Worm (Caenorhabditis elegans) whole organism, young adult: ENCODE measurements around the gene dao-4.
A peak's percentile ranks its signal among the peaks of the same experiment; 100 is the strongest.

ENCODE experiments used
- B0035.1 ChIP-seq: sonication (generic microtip); optimal IDR thresholded peaks from 2 replicates; lab custom pipeline; 2016; ENCODE audit warnings: missing genetic modification characterization, mild to moderate bottlenecking, missing compliant biosample characterization, missing genotype, missing genetic modification reagents
- C17E4.6 ChIP-seq: fragments of 200-800 bp; sonication (Bioruptor generic); IDR thresholded peaks from 2 replicates; pipeline ENCODE4 v1.3.6; 2022; ENCODE audit warnings: missing genetic modification reagents, missing genetic modification characterization, missing compliant biosample characterization
- F10E7.11 ChIP-seq: sonication (generic microtip); optimal IDR thresholded peaks from 2 replicates; lab custom pipeline; 2017; ENCODE audit warnings: mild to moderate bottlenecking, missing genetic modification characterization, moderate library complexity, missing compliant biosample characterization
- F39B2.1 ChIP-seq: fragments of 200-800 bp; sonication (Bioruptor generic); IDR thresholded peaks from 2 replicates; pipeline ENCODE4 v1.3.6; 2022; ENCODE audit warnings: missing genetic modification reagents, missing genetic modification characterization, missing compliant biosample characterization
- F57A8.1 ChIP-seq: fragments of 200-800 bp; sonication (Bioruptor generic); optimal IDR thresholded peaks from 2 replicates; lab custom pipeline; 2018; ENCODE audit warnings: mild to moderate bottlenecking, missing genetic modification characterization, moderate library complexity, missing compliant biosample characterization
- T26A5.8 ChIP-seq: sonication (generic microtip); optimal IDR thresholded peaks from 2 replicates; lab custom pipeline; 2016; ENCODE audit warnings: missing genetic modification characterization, missing compliant biosample characterization
- Y53G8AR.9 ChIP-seq: fragments of 200-800 bp; sonication (Bioruptor generic); conservative IDR thresholded peaks from 2 replicates; pipeline ENCODE4 v1.3.6; 2022; ENCODE audit warnings: missing genetic modification reagents, missing genetic modification characterization, missing compliant biosample characterization
- Y56A3A.18 ChIP-seq: fragments of 200-800 bp; sonication (Bioruptor generic); IDR thresholded peaks from 2 replicates; pipeline ENCODE4 v1.3.6; 2022; ENCODE audit warnings: missing genetic modification reagents, missing genetic modification characterization, missing compliant biosample characterization
- Y79H2A.3 ChIP-seq: fragments of 200-800 bp; sonication (Bioruptor generic); conservative IDR thresholded peaks from 2 replicates; pipeline ENCODE4 v1.3.6; 2022; ENCODE audit warnings: missing genetic modification reagents, missing genetic modification characterization, missing compliant biosample characterization
- akir-1 ChIP-seq: fragments of 200-800 bp; sonication (Bioruptor generic); optimal IDR thresholded peaks from 2 replicates; lab custom pipeline; 2018; ENCODE audit warnings: mild to moderate bottlenecking, missing genetic modification characterization, moderate library complexity, missing compliant biosample characterization
- aptf-3 ChIP-seq: fragments of 200-800 bp; sonication (Bioruptor generic); IDR thresholded peaks from 2 replicates; pipeline ENCODE4 v1.3.6; 2022; ENCODE audit warnings: missing genetic modification characterization, missing compliant biosample characterization
- atf-7 ChIP-seq: sonication (generic microtip); optimal IDR thresholded peaks from 2 replicates; lab custom pipeline; 2017; ENCODE audit warnings: mild to moderate bottlenecking, missing genetic modification characterization, missing compliant biosample characterization
- attf-6 ChIP-seq: fragments of 200-800 bp; sonication (Bioruptor generic); IDR thresholded peaks from 2 replicates; pipeline ENCODE4 v1.3.6; 2022; ENCODE audit warnings: missing genetic modification reagents, missing genetic modification characterization, missing compliant biosample characterization
- ccch-3 ChIP-seq: fragments of 200-800 bp; sonication (Bioruptor generic); optimal IDR thresholded peaks from 2 replicates; lab custom pipeline; 2018; ENCODE audit warnings: mild to moderate bottlenecking, missing genetic modification characterization, missing compliant biosample characterization
- cebp-1 ChIP-seq, 2 experiments: fragments of 200-800 bp in 1 of 2; sonication (Bioruptor generic) in 1 of 2; sonication (generic microtip) in 1 of 2; IDR thresholded peaks in 1 of 2; optimal IDR thresholded peaks in 1 of 2; 2 replicates each; pipeline versions ENCODE4 v1.3.6 to Lab custom; 2017 to 2022; ENCODE audit warnings: missing compliant biosample characterization in 2 of 2, missing genetic modification characterization in 2 of 2, mild to moderate bottlenecking in 1 of 2, missing genetic modification reagents in 1 of 2, moderate library complexity in 1 of 2
- ceh-27 ChIP-seq: fragments of 200-800 bp; sonication (Bioruptor generic); optimal IDR thresholded peaks from 2 replicates; lab custom pipeline; 2018; ENCODE audit warnings: mild to moderate bottlenecking, missing genetic modification characterization, moderate library complexity, missing compliant biosample characterization
- dpl-1 ChIP-seq: fragments of 150-350 bp; optimal IDR thresholded peaks from 2 replicates; lab custom pipeline; 2014; ENCODE audit warnings: missing biosample characterization, missing genetic modification reagents, missing genetic modification characterization
- ets-4 ChIP-seq: fragments of 200-800 bp; sonication (Bioruptor generic); optimal IDR thresholded peaks from 2 replicates; lab custom pipeline; 2018; ENCODE audit warnings: mild to moderate bottlenecking, missing genetic modification characterization, missing compliant biosample characterization
- fkh-3 ChIP-seq: sonication (generic microtip); optimal IDR thresholded peaks from 2 replicates; lab custom pipeline; 2016; ENCODE audit warnings: mild to moderate bottlenecking, missing genetic modification characterization, missing compliant biosample characterization
- hmg-1.2 ChIP-seq: fragments of 200-800 bp; sonication (Bioruptor generic); IDR thresholded peaks from 2 replicates; pipeline ENCODE4 v1.3.6; 2022; ENCODE audit warnings: missing genetic modification reagents, missing genetic modification characterization, missing compliant biosample characterization
- hrde-1 ChIP-seq: sonication (generic microtip); optimal IDR thresholded peaks from 2 replicates; lab custom pipeline; 2016; ENCODE audit warnings: missing genetic modification characterization, mild to moderate bottlenecking, missing compliant biosample characterization, moderate library complexity, missing genotype, missing genetic modification reagents, borderline replicate concordance
- hsf-1 ChIP-seq: fragments of 200-800 bp; sonication (Bioruptor generic); IDR thresholded peaks from 2 replicates; pipeline ENCODE4 v1.3.6; 2022; ENCODE audit warnings: missing genetic modification reagents, missing genetic modification characterization, missing compliant biosample characterization
- lag-1 ChIP-seq: fragments of 200-800 bp; sonication (Bioruptor generic); IDR thresholded peaks from 2 replicates; pipeline ENCODE4 v1.3.6; 2022; ENCODE audit warnings: missing genetic modification reagents, missing genetic modification characterization, missing compliant biosample characterization
- let-607 ChIP-seq, 2 experiments: fragments of 200-800 bp in 1 of 2; sonication (Bioruptor generic) in 1 of 2; sonication (generic microtip) in 1 of 2; optimal IDR thresholded peaks; 2 replicates each; lab custom pipeline; 2016 to 2018; ENCODE audit warnings: mild to moderate bottlenecking in 2 of 2, missing compliant biosample characterization in 2 of 2, missing genetic modification characterization in 2 of 2, moderate library complexity in 2 of 2, missing genotype in 1 of 2
- lin-26 ChIP-seq: fragments of 200-800 bp; sonication (Bioruptor generic); IDR thresholded peaks from 2 replicates; pipeline ENCODE4 v1.3.6; 2022; ENCODE audit warnings: missing genetic modification reagents, missing genetic modification characterization, missing compliant biosample characterization
- lin-35 ChIP-seq, 3 experiments: fragments of 150-350 bp in 2 of 3; sonication (generic microtip) in 1 of 3; optimal IDR thresholded peaks; 2 replicates each; lab custom pipeline; 2014 to 2018; ENCODE audit warnings: missing biosample characterization in 3 of 3, missing genetic modification characterization in 3 of 3, missing genetic modification reagents in 3 of 3
- lin-54 ChIP-seq: fragments of 200-800 bp; sonication (Bioruptor generic); optimal IDR thresholded peaks from 2 replicates; lab custom pipeline; 2018; ENCODE audit warnings: mild to moderate bottlenecking, missing genetic modification characterization, missing compliant biosample characterization
- lsl-1 ChIP-seq: fragments of 200-800 bp; sonication (Bioruptor generic); optimal IDR thresholded peaks from 2 replicates; lab custom pipeline; 2018; ENCODE audit warnings: mild to moderate bottlenecking, missing genetic modification characterization, moderate library complexity, missing compliant biosample characterization
- mcd-1 ChIP-seq: fragments of 200-800 bp; sonication (Bioruptor generic); IDR thresholded peaks from 2 replicates; pipeline ENCODE4 v1.3.6; 2022; ENCODE audit warnings: missing genetic modification reagents, missing genetic modification characterization, missing compliant biosample characterization
- mel-28 ChIP-seq: sonication (generic microtip); optimal IDR thresholded peaks from 2 replicates; lab custom pipeline; 2016; ENCODE audit warnings: borderline replicate concordance, mild to moderate bottlenecking, missing genetic modification characterization, missing compliant biosample characterization
- nfyb-1 ChIP-seq: fragments of 200-800 bp; sonication (Bioruptor generic); IDR thresholded peaks from 2 replicates; pipeline ENCODE4 v1.3.6; 2022; ENCODE audit warnings: missing genetic modification reagents, missing genetic modification characterization, missing compliant biosample characterization
- nhr-179 ChIP-seq: sonication (generic microtip); optimal IDR thresholded peaks from 2 replicates; lab custom pipeline; 2016; ENCODE audit warnings: mild to moderate bottlenecking, missing genetic modification characterization, missing compliant biosample characterization
- nhr-27 ChIP-seq: fragments of 200-800 bp; sonication (Bioruptor generic); optimal IDR thresholded peaks from 2 replicates; lab custom pipeline; 2018; ENCODE audit warnings: mild to moderate bottlenecking, missing genetic modification characterization, moderate library complexity, missing compliant biosample characterization
- pbrm-1 ChIP-seq: fragments of 200-800 bp; sonication (Bioruptor generic); IDR thresholded peaks from 2 replicates; pipeline ENCODE4 v1.3.6; 2022; ENCODE audit warnings: missing genetic modification reagents, missing genetic modification characterization, missing compliant biosample characterization
- rec-8 ChIP-seq, 2 experiments: sonication (generic microtip); optimal IDR thresholded peaks; 2 replicates each; lab custom pipeline; 2016; ENCODE audit warnings: mild to moderate bottlenecking in 2 of 2, missing genetic modification characterization in 2 of 2, missing genetic modification reagents in 2 of 2, missing genotype in 2 of 2, missing biosample characterization in 1 of 2, missing compliant biosample characterization in 1 of 2, moderate library complexity in 1 of 2
- rpc-1 ChIP-seq, 2 experiments: fragments of 150-350 bp in 1 of 2; sonication (generic microtip) in 1 of 2; optimal IDR thresholded peaks; 2 replicates each; lab custom pipeline; 2014 to 2018; ENCODE audit warnings: missing biosample characterization in 1 of 2, missing genetic modification characterization in 1 of 2, missing genetic modification reagents in 1 of 2, missing genotype in 1 of 2
- snpc-1.1 ChIP-seq: sonication (generic microtip); optimal IDR thresholded peaks from 2 replicates; lab custom pipeline; 2017; ENCODE audit warnings: missing genetic modification characterization, mild to moderate bottlenecking, missing compliant biosample characterization, antibody characterized with exemption, moderate library complexity, missing genotype, missing genetic modification reagents; ENCODE audit not compliant: insufficient read depth
- sptf-2 ChIP-seq: fragments of 200-800 bp; sonication (Bioruptor generic); optimal IDR thresholded peaks from 2 replicates; lab custom pipeline; 2018; ENCODE audit warnings: mild to moderate bottlenecking, missing genetic modification characterization, missing compliant biosample characterization
- tbp1 ChIP-seq: fragments of 200-800 bp; sonication (Bioruptor generic); optimal IDR thresholded peaks from 2 replicates; lab custom pipeline; 2018; ENCODE audit warnings: mild to moderate bottlenecking, missing genetic modification characterization, missing compliant biosample characterization
- tbx-9 ChIP-seq: sonication (generic microtip); optimal IDR thresholded peaks from 2 replicates; lab custom pipeline; 2016; ENCODE audit warnings: borderline replicate concordance, missing genetic modification characterization, inconsistent platforms, missing compliant biosample characterization
- tlf-1 ChIP-seq: fragments of 200-800 bp; sonication (Bioruptor generic); optimal IDR thresholded peaks from 2 replicates; lab custom pipeline; 2018; ENCODE audit warnings: mild to moderate bottlenecking, missing genetic modification characterization, missing compliant biosample characterization
- unc-130 ChIP-seq: sonication (generic microtip); optimal IDR thresholded peaks from 2 replicates; lab custom pipeline; 2016; ENCODE audit warnings: missing genetic modification reagents, missing genetic modification characterization, missing compliant biosample characterization
- xnd-1 ChIP-seq: sonication (generic microtip); optimal IDR thresholded peaks from 2 replicates; lab custom pipeline; 2016; ENCODE audit warnings: missing genotype, missing genetic modification reagents, missing genetic modification characterization, missing compliant biosample characterization
- zim-3 ChIP-seq: sonication (generic microtip); optimal IDR thresholded peaks from 2 replicates; lab custom pipeline; 2017; ENCODE audit warnings: mild to moderate bottlenecking, missing genetic modification characterization, moderate library complexity, missing compliant biosample characterization
- ztf-25 ChIP-seq: fragments of 200-800 bp; sonication (Bioruptor generic); IDR thresholded peaks from 2 replicates; pipeline ENCODE4 v1.3.6; 2022; ENCODE audit warnings: missing genetic modification reagents, missing genetic modification characterization, missing compliant biosample characterization
- ztf-6 ChIP-seq: fragments of 200-800 bp; sonication (Bioruptor generic); IDR thresholded peaks from 2 replicates; pipeline ENCODE4 v1.3.6; 2022; ENCODE audit warnings: missing genetic modification reagents, missing genetic modification characterization, missing compliant biosample characterization

The dao-4 gene

DNA sequence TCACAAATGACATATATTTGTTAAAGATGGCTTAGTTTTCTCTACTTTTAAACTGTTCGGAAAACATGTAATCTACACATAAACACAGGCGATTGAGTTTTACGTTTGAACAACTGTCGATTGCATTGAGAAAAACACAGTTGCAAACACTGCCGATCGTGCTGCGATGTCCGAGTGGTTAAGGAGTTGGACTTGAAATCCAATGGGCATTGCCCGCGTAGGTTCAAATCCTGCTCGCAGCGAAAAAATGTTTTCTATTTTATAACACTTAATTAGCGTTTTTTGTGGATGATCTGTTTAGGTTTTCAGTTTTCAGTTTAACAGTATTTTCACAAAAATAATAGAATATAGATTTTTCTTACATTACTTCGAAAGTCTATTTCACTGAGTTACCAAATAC, 49.2 kb downstream of the dao-4 start (continued):
- TF ChIP-seq lin-26 (GFP tag; lab: Robert Waterston, UW): peak; percentile 83
- TF ChIP-seq dpl-1 (GFP tag; lab: Kevin White, UChicago): no peak
- TF ChIP-seq F57A8.1 (GFP tag; lab: Kevin White, UChicago): no peak
- no peak for TF ChIP-seq xnd-1 (tag; lab: Kevin White, UChicago)
- no peak for TF ChIP-seq lsl-1
- no peak for TF ChIP-seq ets-4
- TF ChIP-seq C17E4.6: no peak
- TF ChIP-seq hsf-1: no peak
- TF ChIP-seq T26A5.8 (tag; lab: Kevin White, UChicago): no peak
- TF ChIP-seq rpc-1 (optimal IDR thresholded peaks at IDR 0.05; lab: Kevin White, UChicago): peak; percentile 80
- TF ChIP-seq rpc-1 (tag; optimal IDR thresholded peaks at IDR 0.05; lab: Kevin White, UChicago): peak; percentile 94
- TF ChIP-seq ztf-6 (GFP tag; lab: Robert Waterston, UW): no peak
- no peak for TF ChIP-seq cebp-1 (GFP tag; IDR thresholded peaks at IDR 0.05; lab: Robert Waterston, UW)
- TF ChIP-seq cebp-1 (tag; optimal IDR thresholded peaks at IDR 0.05; lab: Kevin White, UChicago): no peak
- TF ChIP-seq nfyb-1 (GFP tag; lab: Robert Waterston, UW): no peak; the same call in 1 of the 2 replicates
- no peak for TF ChIP-seq ccch-3 (GFP tag; lab: Kevin White, UChicago)
- TF ChIP-seq snpc-1.1 (tag; lab: Kevin White, UChicago): no peak
- no peak for TF ChIP-seq tlf-1 (GFP tag; lab: Kevin White, UChicago)
- no peak for TF ChIP-seq Y79H2A.3 (GFP tag; lab: Robert Waterston, UW)
- TF ChIP-seq Y53G8AR.9 (GFP tag; lab: Robert Waterston, UW): no peak
- TF ChIP-seq unc-130 (GFP tag; lab: Kevin White, UChicago): no peak
- TF ChIP-seq mel-28 (tag; lab: Kevin White, UChicago): no peak
- TF ChIP-seq lag-1 (GFP tag; lab: Robert Waterston, UW): no peak
- no peak for TF ChIP-seq pbrm-1 (GFP tag; lab: Robert Waterston, UW)
- 0 out of 2 replicates have a peak, but pooled peaks have one; percentile 52 for TF ChIP-seq Y56A3A.18 (GFP tag; lab: Robert Waterston, UW)
- no peak for TF ChIP-seq B0035.1 (tag; lab: Kevin White, UChicago)
- TF ChIP-seq lin-35 (GFP tag; optimal IDR thresholded peaks at IDR 0.05; lab: Kevin White, UChicago): no peak
- TF ChIP-seq tbp1 (GFP tag; lab: Kevin White, UChicago): peak; percentile 88
- TF ChIP-seq aptf-3: no peak
- TF ChIP-seq let-607 (tag; optimal IDR thresholded peaks at IDR 0.05; lab: Kevin White, UChicago): peak in 1 of 2 experiments; percentile 17
- TF ChIP-seq atf-7 (tag; lab: Kevin White, UChicago): no peak
- no peak for TF ChIP-seq F39B2.1 (GFP tag; lab: Robert Waterston, UW)
- no peak for TF ChIP-seq tbx-9 (tag; lab: Kevin White, UChicago)
- TF ChIP-seq hrde-1 (tag; lab: Kevin White, UChicago): no peak
- TF ChIP-seq lin-54 (GFP tag; lab: Kevin White, UChicago): no peak
- TF ChIP-seq F10E7.11: no peak
- TF ChIP-seq sptf-2: no peak
- TF ChIP-seq nhr-27 (tag; lab: Kevin White, UChicago): no peak
- TF ChIP-seq hmg-1.2: peak; percentile 56
- TF ChIP-seq zim-3 (tag; lab: Kevin White, UChicago): no peak
- TF ChIP-seq ceh-27 (GFP tag; lab: Kevin White, UChicago): peak; percentile 12
- no peak for TF ChIP-seq fkh-3 (tag; lab: Kevin White, UChicago)
- no peak for TF ChIP-seq nhr-179 (tag; lab: Kevin White, UChicago)
- TF ChIP-seq mcd-1 (GFP tag; lab: Robert Waterston, UW): no peak
- peak; percentile 50 to 53 for TF ChIP-seq rec-8 (tag; optimal IDR thresholded peaks at IDR 0.05; lab: Kevin White, UChicago)
- peak; percentile 75 for TF ChIP-seq ztf-25 (GFP tag; lab: Robert Waterston, UW)
- no peak for TF ChIP-seq attf-6
- TF ChIP-seq akir-1 (GFP tag; lab: Kevin White, UChicago): no peak
